Fruit fly (Drosophila melanogaster) whole organism, wandering third instar larva: ENCODE data around the gene CG17549.

Experiments
- Abd-B ChIP-seq: fragments of >200 bp; optimal IDR thresholded peaks from 2 replicates; lab custom pipeline; 2017; ENCODE audit warnings: missing biosample characterization, missing genetic modification characterization
- CG32264 ChIP-seq: fragments of 200-800 bp; sonication (Bioruptor generic); optimal IDR thresholded peaks from 2 replicates; lab custom pipeline; 2016; ENCODE audit warnings: missing biosample characterization, missing genetic modification characterization
- CG9705 ChIP-seq: fragments of 200-800 bp; sonication (Bioruptor generic); optimal IDR thresholded peaks from 2 replicates; lab custom pipeline; 2018; ENCODE audit warnings: missing biosample characterization, mild to moderate bottlenecking, missing genetic modification characterization
- CrebA ChIP-seq: fragments of 200-800 bp; sonication (Bioruptor generic); optimal IDR thresholded peaks from 2 replicates; lab custom pipeline; 2016; ENCODE audit warnings: missing biosample characterization, mild to moderate bottlenecking, missing genetic modification characterization, borderline replicate concordance
- Dfd ChIP-seq: fragments of >200 bp; optimal IDR thresholded peaks from 2 replicates; lab custom pipeline; 2017; ENCODE audit warnings: missing biosample characterization, missing genetic modification characterization
- Dif ChIP-seq: fragments of 200-275, 200-300 bp; sonication (Bioruptor generic); optimal IDR thresholded peaks from 2 replicates; lab custom pipeline; 2018; ENCODE audit warnings: missing biosample characterization, missing genetic modification characterization; ENCODE audit not compliant: partially characterized antibody
- GATAd ChIP-seq: sonication (Bioruptor generic); optimal IDR thresholded peaks from 2 replicates; lab custom pipeline; 2016; ENCODE audit warnings: missing biosample characterization, missing genetic modification characterization
- HLH106 ChIP-seq: fragments of 200-800 bp; optimal IDR thresholded peaks from 3 replicates; lab custom pipeline; 2019; ENCODE audit warnings: missing biosample characterization, mild to moderate bottlenecking, missing genetic modification characterization, moderate library complexity
- Hr78 ChIP-seq: fragments of >200 bp; optimal IDR thresholded peaks from 2 replicates; lab custom pipeline; 2017; ENCODE audit warnings: missing biosample characterization, missing genetic modification characterization
- Hr83 ChIP-seq: fragments of 200-300 bp; sonication (Bioruptor generic); optimal IDR thresholded peaks from 2 replicates; lab custom pipeline; 2016; ENCODE audit warnings: missing biosample characterization, mild to moderate bottlenecking, missing genetic modification characterization, moderate library complexity; ENCODE audit not compliant: poor library complexity, severe bottlenecking
- Jra ChIP-seq: sonication (Bioruptor generic); optimal IDR thresholded peaks from 2 replicates; lab custom pipeline; 2016; ENCODE audit warnings: missing biosample characterization, missing genetic modification characterization
- Myc ChIP-seq: fragments of >200 bp; optimal IDR thresholded peaks from 2 replicates; lab custom pipeline; 2017
- N ChIP-seq: fragments of >200 bp; optimal IDR thresholded peaks from 2 replicates; lab custom pipeline; 2018; ENCODE audit warnings: missing biosample characterization, missing external identifiers, missing genetic modification characterization
- OdsH ChIP-seq: fragments of 200-800 bp; sonication (Bioruptor generic); optimal IDR thresholded peaks from 2 replicates; lab custom pipeline; 2016; ENCODE audit warnings: missing biosample characterization, mild to moderate bottlenecking, missing genetic modification characterization
- Rel ChIP-seq, 2 experiments: fragments of 200-800 bp; sonication (Bioruptor generic) in 1 of 2; optimal IDR thresholded peaks; 2 replicates in 1 of 2; 3 replicates in 1 of 2; lab custom pipeline; 2016 to 2019; ENCODE audit warnings: mild to moderate bottlenecking in 2 of 2, missing biosample characterization in 2 of 2, missing genetic modification characterization in 2 of 2, moderate library complexity in 1 of 2
- Sp1 ChIP-seq: fragments of 200-800 bp; sonication (Bioruptor generic); optimal IDR thresholded peaks from 3 replicates; lab custom pipeline; 2019; ENCODE audit warnings: missing biosample characterization, mild to moderate bottlenecking, missing genetic modification characterization, moderate library complexity
- Vsx2 ChIP-seq: fragments of 200-300, 225-300 bp; sonication (Bioruptor generic); optimal IDR thresholded peaks from 2 replicates; lab custom pipeline; 2018; ENCODE audit warnings: missing biosample characterization, missing genetic modification characterization; ENCODE audit not compliant: partially characterized antibody
- br ChIP-seq: fragments of 200-800 bp; sonication (Bioruptor generic); optimal IDR thresholded peaks from 2 replicates; lab custom pipeline; 2016; ENCODE audit warnings: missing biosample characterization, missing genetic modification characterization
- brk ChIP-seq: fragments of 200-800 bp; sonication (Bioruptor generic); optimal IDR thresholded peaks from 2 replicates; lab custom pipeline; 2016; ENCODE audit warnings: missing biosample characterization, mild to moderate bottlenecking, missing genetic modification characterization
- dl ChIP-seq, 2 experiments: fragments of 175-275, 200-275 bp in 1 of 2; fragments of 200-275 bp in 1 of 2; sonication (Bioruptor generic); optimal IDR thresholded peaks; lab custom pipeline; 2018; ENCODE audit warnings: mild to moderate bottlenecking in 2 of 2, missing biosample characterization in 2 of 2, missing genetic modification characterization in 2 of 2, moderate library complexity in 2 of 2; ENCODE audit not compliant: partially characterized antibody in 2 of 2, insufficient read depth in 1 of 2
- dmrt93B ChIP-seq: fragments of 200-800 bp; sonication (Bioruptor generic); optimal IDR thresholded peaks from 2 replicates; lab custom pipeline; 2018; ENCODE audit warnings: missing biosample characterization, mild to moderate bottlenecking, missing genetic modification characterization
- dsf ChIP-seq: sonication (Bioruptor generic); optimal IDR thresholded peaks from 2 replicates; lab custom pipeline; 2016; ENCODE audit warnings: missing biosample characterization, missing genetic modification characterization, borderline replicate concordance
- ey ChIP-seq: fragments of 200-800 bp; sonication (Bioruptor generic); optimal IDR thresholded peaks from 2 replicates; lab custom pipeline; 2016; ENCODE audit warnings: missing biosample characterization, missing genetic modification characterization
- foxo ChIP-seq, 2 experiments: fragments of 200-800 bp; sonication (Bioruptor generic); optimal IDR thresholded peaks; 2 replicates in 1 of 2; 3 replicates in 1 of 2; lab custom pipeline; 2016 to 2017; ENCODE audit warnings: missing biosample characterization in 2 of 2, missing genetic modification characterization in 2 of 2
- fru ChIP-seq: fragments of 200-800 bp; sonication (Bioruptor generic); optimal IDR thresholded peaks from 3 replicates; lab custom pipeline; 2016; ENCODE audit warnings: missing biosample characterization, mild to moderate bottlenecking, missing genetic modification characterization
- h ChIP-seq: fragments of 200-800 bp; sonication (Bioruptor generic); optimal IDR thresholded peaks from 3 replicates; lab custom pipeline; 2016; ENCODE audit warnings: missing biosample characterization, mild to moderate bottlenecking, missing genetic modification characterization
- jim ChIP-seq: fragments of 175-275, 200-325 bp; sonication (Bioruptor generic); optimal IDR thresholded peaks from 2 replicates; lab custom pipeline; 2016; ENCODE audit warnings: missing biosample characterization, mild to moderate bottlenecking, missing genetic modification characterization
- lola ChIP-seq: fragments of >200 bp; optimal IDR thresholded peaks from 2 replicates; lab custom pipeline; 2017; ENCODE audit warnings: missing biosample characterization, missing genetic modification characterization
- pan ChIP-seq: fragments of >200 bp; optimal IDR thresholded peaks from 2 replicates; lab custom pipeline; 2017
- psq ChIP-seq: fragments of 200-800 bp; sonication (Bioruptor generic); optimal IDR thresholded peaks from 3 replicates; lab custom pipeline; 2017; ENCODE audit warnings: missing biosample characterization, mild to moderate bottlenecking, missing genetic modification characterization, moderate library complexity
- rgr ChIP-seq: fragments of 200-800 bp; sonication (Bioruptor generic); optimal IDR thresholded peaks from 3 replicates; lab custom pipeline; 2016; ENCODE audit warnings: missing biosample characterization, mild to moderate bottlenecking, missing genetic modification characterization
- sage ChIP-seq: fragments of 200-800 bp; sonication (Bioruptor generic); optimal IDR thresholded peaks from 2 replicates; lab custom pipeline; 2016; ENCODE audit warnings: missing biosample characterization, mild to moderate bottlenecking, missing genetic modification characterization
- sv ChIP-seq: fragments of 200-800 bp; sonication (Bioruptor generic); optimal IDR thresholded peaks from 3 replicates; lab custom pipeline; 2016; ENCODE audit warnings: missing biosample characterization, missing genetic modification characterization
- tai ChIP-seq: sonication (Bioruptor generic); optimal IDR thresholded peaks from 2 replicates; lab custom pipeline; 2016; ENCODE audit warnings: missing biosample characterization, missing genetic modification characterization
- usp ChIP-seq: fragments of >200 bp; optimal IDR thresholded peaks from 2 replicates; lab custom pipeline; 2017; ENCODE audit warnings: missing biosample characterization, missing genetic modification characterization
- woc ChIP-seq: sonication (Bioruptor generic); optimal IDR thresholded peaks from 2 replicates; lab custom pipeline; 2016; ENCODE audit warnings: missing biosample characterization, mild to moderate bottlenecking, missing genetic modification characterization

The CG17549 gene

DNA sequence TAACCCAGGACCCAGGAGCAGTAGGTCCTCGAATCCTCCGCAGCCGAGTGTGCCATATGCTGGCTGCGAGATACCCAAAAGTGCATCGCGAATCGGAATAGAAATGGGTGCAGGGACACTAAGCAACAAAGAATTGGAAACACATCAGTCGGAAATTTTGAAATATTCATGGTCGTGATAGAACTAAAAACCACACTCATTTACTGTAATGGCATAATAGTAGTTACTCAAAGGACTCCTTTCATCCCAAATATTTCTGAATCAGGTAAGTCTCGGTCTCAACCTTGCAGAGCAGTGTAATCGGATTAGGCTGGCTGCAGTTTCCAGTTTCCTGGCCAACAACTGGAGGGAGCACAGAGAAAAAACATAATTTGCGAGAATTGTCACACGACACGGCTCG is 13.7 kb downstream of the CG17549 start (continued):
- no peak for TF ChIP-seq dl (GFP tag; optimal IDR thresholded peaks at IDR 0.05; lab: Kevin White, UChicago; ENCODE audit: insufficient read depth in 1 of 2, partially characterized antibody in 2 of 2)

DNA sequence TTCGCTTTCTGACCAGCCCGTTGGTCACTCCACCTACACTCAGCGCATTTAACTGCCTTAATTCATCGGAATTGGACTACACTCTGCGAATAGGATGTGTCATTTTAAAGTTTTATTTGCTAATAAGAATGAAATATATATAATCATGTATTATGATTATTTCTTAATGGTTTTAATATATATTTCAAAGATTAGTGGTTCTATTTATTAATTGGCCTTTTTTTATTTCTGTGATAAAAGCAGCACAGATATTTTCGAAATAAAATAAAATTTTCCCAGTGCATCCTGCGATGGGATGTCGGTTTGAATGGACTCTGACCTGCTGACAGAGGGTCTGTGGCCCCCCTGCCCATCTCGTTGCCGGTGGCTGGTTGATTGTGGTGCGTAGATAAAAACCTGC is 16.1 kb downstream of the CG17549 start:
- no peak for TF ChIP-seq Jra (GFP tag; lab: Kevin White, UChicago)
- no peak for TF ChIP-seq sage
- no peak for TF ChIP-seq Dif (GFP tag; lab: Kevin White, UChicago)
- no peak for TF ChIP-seq N (GFP tag; lab: Kevin White, UChicago)
- TF ChIP-seq HLH106 (tag; lab: Kevin White, UChicago) = no peak
- peak in 1 of 2 experiments; percentile 10 for TF ChIP-seq foxo (GFP tag; optimal IDR thresholded peaks at IDR 0.05; lab: Kevin White, UChicago)
- TF ChIP-seq, all 38 proteins: peak for 1

DNA sequence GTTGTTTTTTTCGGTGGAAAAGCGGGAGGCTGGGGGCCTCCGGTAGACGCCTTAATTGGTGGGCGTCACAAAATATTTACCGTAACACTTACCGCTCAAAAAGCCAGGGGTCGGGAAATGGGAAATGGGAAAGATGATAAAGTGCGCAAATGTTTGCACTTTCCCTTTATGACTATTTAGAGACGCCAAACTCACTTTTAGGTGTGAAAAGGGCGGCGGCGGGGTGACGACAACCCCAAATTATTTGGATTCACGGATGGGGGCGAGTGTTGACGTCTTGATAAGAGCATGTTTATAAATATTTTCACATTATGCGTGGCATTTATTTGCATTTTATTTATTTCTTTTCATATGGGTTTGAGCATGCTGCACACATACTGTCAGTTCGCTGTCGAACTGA is 19.8 kb downstream of the CG17549 start, which contains the start of gene CG17349:
Gene CG17349 (plus strand): TSS at position 400 of the 400 bp plus-strand sequence.
- TF ChIP-seq Hr83 (no peak), pan (no peak), dl (GFP tag; optimal IDR thresholded peaks at IDR 0.05; lab: Kevin White, UChicago; ENCODE audit: insufficient read depth in 1 of 2, partially characterized antibody in 2 of 2) (no peak), sage (no peak), OdsH (GFP tag; lab: Kevin White, UChicago) (no peak), Myc (lab: Kevin White, UChicago) (no peak), sv (no peak), Rel (GFP tag; optimal IDR thresholded peaks at IDR 0.05; lab: Kevin White, UChicago) (no peak), Rel (tag; optimal IDR thresholded peaks at IDR 0.05; lab: Kevin White, UChicago) (no peak), rgr (GFP tag; lab: Kevin White, UChicago) (no peak), foxo (GFP tag; optimal IDR thresholded peaks at IDR 0.05; lab: Kevin White, UChicago) (no peak), brk (GFP tag; lab: Kevin White, UChicago) (no peak), GATAd (GFP tag; lab: Kevin White, UChicago) (no peak), dsf (GFP tag; lab: Kevin White, UChicago) (no peak), lola (GFP tag; lab: Kevin White, UChicago) (no peak), jim (GFP tag; lab: Kevin White, UChicago) (no peak), Sp1 (no peak), psq (GFP tag; lab: Kevin White, UChicago) (no peak), ey (GFP tag; lab: Kevin White, UChicago) (no peak), CG32264 (GFP tag; lab: Kevin White, UChicago) (no peak), Hr78 (no peak)

DNA sequence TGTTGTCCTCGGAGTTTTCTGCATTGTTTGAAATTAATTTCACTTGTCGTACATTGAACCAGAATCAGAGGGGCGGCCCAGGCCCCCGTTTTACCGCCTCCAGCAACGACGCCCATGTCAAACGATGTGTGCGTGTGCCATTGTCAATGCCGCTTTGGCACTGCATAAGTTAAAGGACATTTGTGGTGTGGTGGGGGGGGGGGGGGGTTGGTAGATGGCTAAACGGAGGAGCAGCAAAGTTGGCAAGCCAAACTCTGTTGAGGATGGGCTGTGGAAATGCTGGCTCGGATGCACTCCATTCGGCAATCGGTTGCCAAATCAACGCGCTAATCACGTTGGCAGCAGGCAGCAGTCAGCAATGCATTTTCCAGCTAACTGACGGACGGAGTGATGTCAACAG is 23.1 kb downstream of the CG17549 start:
- no peak for TF ChIP-seq woc (GFP tag; lab: Kevin White, UChicago)
- TF ChIP-seq sage = no peak
- no peak for TF ChIP-seq ey (GFP tag; lab: Kevin White, UChicago)
- TF ChIP-seq HLH106 (tag; lab: Kevin White, UChicago) = no peak
- peak; percentile 89 for TF ChIP-seq Dfd
- no peak for TF ChIP-seq Hr83
- TF ChIP-seq CG9705 = no peak
- TF ChIP-seq, all 38 proteins: peak for 1

DNA sequence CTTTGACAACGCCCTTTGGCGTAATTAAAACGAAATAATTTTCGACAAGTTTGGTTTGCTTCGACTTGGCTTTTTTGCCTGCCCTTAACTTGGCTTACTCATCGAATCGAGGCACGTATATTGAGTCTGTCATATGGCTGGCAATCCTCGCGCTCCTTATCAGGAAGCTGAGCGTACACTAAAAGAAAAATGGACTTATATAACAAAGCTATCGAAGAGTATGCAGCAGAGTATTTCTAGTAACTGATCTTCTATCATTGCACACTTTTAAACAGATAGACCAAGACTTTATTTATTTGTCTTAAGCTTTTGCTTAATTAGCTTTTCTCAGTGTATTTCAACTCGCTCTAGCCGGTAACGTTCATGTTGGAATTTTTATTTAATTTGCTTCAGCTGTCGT is 23.6 kb downstream of the CG17549 start:
- TF ChIP-seq h (peak; percentile 32), CrebA (GFP tag; lab: Kevin White, UChicago) (no peak)

DNA sequence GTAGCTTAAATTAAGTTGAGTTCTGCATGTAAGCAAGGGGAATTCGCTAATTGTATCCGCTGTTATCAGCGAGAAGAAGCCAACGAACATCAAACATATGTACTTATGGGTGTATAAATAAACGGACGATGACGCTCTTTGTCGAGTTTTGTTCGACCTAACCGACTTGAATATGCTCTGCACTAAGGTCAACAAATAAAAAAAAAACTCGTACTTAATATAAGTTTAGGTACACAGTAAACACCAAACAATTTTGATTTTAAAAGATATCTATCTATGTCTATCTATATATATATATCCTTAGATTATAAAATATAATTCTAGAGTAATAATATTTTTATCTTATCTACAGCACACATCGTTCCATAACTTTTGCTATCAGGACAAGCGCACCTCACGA is 25.3 kb downstream of the CG17549 start:
- TF ChIP-seq sage = peak; percentile 51
- no peak for TF ChIP-seq Jra (GFP tag; lab: Kevin White, UChicago)
- TF ChIP-seq N (GFP tag; lab: Kevin White, UChicago) = no peak
- no peak for TF ChIP-seq dsf (GFP tag; lab: Kevin White, UChicago)
- no peak for TF ChIP-seq lola (GFP tag; lab: Kevin White, UChicago)
- peak; percentile 63 for TF ChIP-seq Sp1
- peak; percentile 62 for TF ChIP-seq psq (GFP tag; lab: Kevin White, UChicago)
- peak; percentile 14 for TF ChIP-seq Hr83
- TF ChIP-seq OdsH (GFP tag; lab: Kevin White, UChicago) = peak; percentile 68
- peak; percentile 56 for TF ChIP-seq HLH106 (tag; lab: Kevin White, UChicago)
- no peak for TF ChIP-seq GATAd (GFP tag; lab: Kevin White, UChicago)
- TF ChIP-seq foxo (GFP tag; optimal IDR thresholded peaks at IDR 0.05; lab: Kevin White, UChicago) = peak in 1 of 2 experiments; percentile 74
- no peak for TF ChIP-seq usp
- TF ChIP-seq dmrt93B (GFP tag; lab: Kevin White, UChicago) = peak; percentile 29
- no peak for TF ChIP-seq sv
- peak; percentile 82 for TF ChIP-seq rgr (GFP tag; lab: Kevin White, UChicago)
- no peak for TF ChIP-seq dl (GFP tag; optimal IDR thresholded peaks at IDR 0.05; lab: Kevin White, UChicago; ENCODE audit: insufficient read depth in 1 of 2, partially characterized antibody in 2 of 2)
- TF ChIP-seq fru (GFP tag; lab: Kevin White, UChicago) = peak; percentile 58
- TF ChIP-seq Rel (GFP tag; optimal IDR thresholded peaks at IDR 0.05; lab: Kevin White, UChicago) = no peak
- TF ChIP-seq Rel (tag; optimal IDR thresholded peaks at IDR 0.05; lab: Kevin White, UChicago) = peak; percentile 78
- no peak for TF ChIP-seq CG9705
- no peak for TF ChIP-seq Vsx2 (GFP tag; lab: Kevin White, UChicago)
- TF ChIP-seq jim (GFP tag; lab: Kevin White, UChicago) = no peak
- no peak for TF ChIP-seq Dfd
- TF ChIP-seq br (GFP tag; lab: Kevin White, UChicago) = no peak
- TF ChIP-seq pan = no peak
- no peak for TF ChIP-seq Abd-B (GFP tag; lab: Kevin White, UChicago)
- peak; percentile 23 for TF ChIP-seq tai (GFP tag; lab: Kevin White, UChicago)
- TF ChIP-seq CrebA (GFP tag; lab: Kevin White, UChicago) = no peak
